Fruit fly (Drosophila melanogaster) whole organism, embryonic: ENCODE results near the gene MED18.
A peak's percentile ranks its signal among the peaks of the same experiment; 100 is the strongest.

Source experiments
- Ada2b ChIP-seq: fragments of 200-800 bp; sonication (Bioruptor generic); IDR thresholded peaks from 2 replicates; pipeline ENCODE4 v1.3.6; 2022; ENCODE audit warnings: missing biosample characterization, missing genetic modification characterization
- CG10274 ChIP-seq: fragments of 200-800 bp; sonication (Bioruptor generic); optimal IDR thresholded peaks from 3 replicates; lab custom pipeline; 2017; ENCODE audit warnings: missing biosample characterization, mild to moderate bottlenecking, missing genetic modification characterization
- CG10431 ChIP-seq: fragments of 200-800 bp; sonication (Bioruptor generic); optimal IDR thresholded peaks from 3 replicates; lab custom pipeline; 2018; ENCODE audit warnings: missing biosample characterization, mild to moderate bottlenecking, missing genetic modification characterization
- CG10654 ChIP-seq: fragments of 200-800 bp; sonication (Bioruptor generic); optimal IDR thresholded peaks from 2 replicates; lab custom pipeline; 2016; ENCODE audit warnings: missing biosample characterization, missing genetic modification characterization
- CG10959 ChIP-seq: fragments of 200-800 bp; sonication (Bioruptor generic); IDR thresholded peaks from 2 replicates; pipeline ENCODE4 v1.3.6; 2022; ENCODE audit warnings: missing biosample characterization, missing genetic modification characterization
- CG11456 ChIP-seq: fragments of 200-800 bp; sonication (Bioruptor generic); IDR thresholded peaks from 3 replicates; pipeline ENCODE4 v1.3.6; 2022; ENCODE audit warnings: missing biosample characterization, missing genetic modification characterization
- CG11504 ChIP-seq: fragments of 200-800 bp; sonication (Bioruptor generic); optimal IDR thresholded peaks from 3 replicates; lab custom pipeline; 2019; ENCODE audit warnings: missing biosample characterization, mild to moderate bottlenecking, missing genetic modification characterization, moderate library complexity
- CG11723 ChIP-seq: fragments of 200-800 bp; sonication (Bioruptor generic); optimal IDR thresholded peaks from 2 replicates; lab custom pipeline; 2017; ENCODE audit warnings: missing biosample characterization, mild to moderate bottlenecking, missing genetic modification characterization
- CG12942 ChIP-seq: fragments of 200-800 bp; sonication (Bioruptor generic); optimal IDR thresholded peaks from 3 replicates; lab custom pipeline; 2016; ENCODE audit warnings: missing biosample characterization, missing genetic modification characterization
- CG17328 ChIP-seq: fragments of 200-800 bp; sonication (Bioruptor generic); IDR thresholded peaks from 2 replicates; pipeline ENCODE4 v1.3.6; 2022; ENCODE audit warnings: missing biosample characterization, missing genetic modification characterization
- CG17568 ChIP-seq: fragments of 200-800 bp; sonication (Bioruptor generic); optimal IDR thresholded peaks from 2 replicates; lab custom pipeline; 2018; ENCODE audit warnings: missing biosample characterization, mild to moderate bottlenecking, missing genetic modification characterization, moderate library complexity
- CG2678 ChIP-seq: fragments of 200-800 bp; sonication (Bioruptor generic); optimal IDR thresholded peaks from 3 replicates; lab custom pipeline; 2019; ENCODE audit warnings: missing biosample characterization, mild to moderate bottlenecking, missing genetic modification characterization, moderate library complexity
- CG2875 ChIP-seq: fragments of 200-800 bp; sonication (Bioruptor generic); optimal IDR thresholded peaks from 2 replicates; lab custom pipeline; 2017; ENCODE audit warnings: missing biosample characterization, mild to moderate bottlenecking, missing genetic modification characterization, missing genetic modification reagents
- CG6683 ChIP-seq: fragments of 200-800 bp; sonication (Bioruptor generic); optimal IDR thresholded peaks from 2 replicates; lab custom pipeline; 2017; ENCODE audit warnings: missing biosample characterization, mild to moderate bottlenecking, missing genetic modification characterization, missing genetic modification reagents
- Camta ChIP-seq: fragments of 200-800 bp; sonication (Bioruptor generic); optimal IDR thresholded peaks from 2 replicates; lab custom pipeline; 2016; ENCODE audit warnings: missing biosample characterization, missing genetic modification characterization
- CkIIα-i1 ChIP-seq: fragments of 200-800 bp; sonication (Bioruptor generic); IDR thresholded peaks from 2 replicates; pipeline ENCODE4 v1.3.6; 2022; ENCODE audit warnings: missing biosample characterization, missing genetic modification characterization
- Dek ChIP-seq: fragments of 200-800 bp; sonication (Bioruptor generic); optimal IDR thresholded peaks from 3 replicates; lab custom pipeline; 2019; ENCODE audit warnings: missing biosample characterization, mild to moderate bottlenecking, missing genetic modification characterization, moderate library complexity
- E2f2 ChIP-seq: fragments of 200-800 bp; sonication (Bioruptor generic); IDR thresholded peaks from 2 replicates; pipeline ENCODE4 v1.3.6; 2022; ENCODE audit warnings: missing biosample characterization, missing genetic modification characterization
- Hr3 ChIP-seq: fragments of 200-800 bp; sonication (Bioruptor generic); optimal IDR thresholded peaks from 3 replicates; lab custom pipeline; 2016; ENCODE audit warnings: missing biosample characterization, missing genetic modification characterization
- Hr39 ChIP-seq: fragments of >200 bp; optimal IDR thresholded peaks from 2 replicates; lab custom pipeline; 2017
- MBD-R2 ChIP-seq: fragments of 200-800 bp; sonication (Bioruptor generic); IDR thresholded peaks from 2 replicates; pipeline ENCODE4 v1.3.6; 2022; ENCODE audit warnings: missing biosample characterization, missing genetic modification characterization
- Max ChIP-seq: fragments of 200-800 bp; sonication (Bioruptor generic); optimal IDR thresholded peaks from 2 replicates; lab custom pipeline; 2016; ENCODE audit warnings: missing biosample characterization, mild to moderate bottlenecking, missing genetic modification characterization
- Sox102F ChIP-seq: fragments of 200-800 bp; sonication (Bioruptor generic); optimal IDR thresholded peaks from 2 replicates; lab custom pipeline; 2018; ENCODE audit warnings: missing biosample characterization, mild to moderate bottlenecking, missing genetic modification characterization, moderate library complexity
- ac ChIP-seq: fragments of 200-800 bp; sonication (Bioruptor generic); optimal IDR thresholded peaks from 3 replicates; lab custom pipeline; 2017; ENCODE audit warnings: missing biosample characterization, mild to moderate bottlenecking, missing genetic modification characterization
- ato ChIP-seq: fragments of 200-800 bp; sonication (Bioruptor generic); IDR thresholded peaks from 2 replicates; pipeline ENCODE4 v1.3.6; 2022; ENCODE audit warnings: missing biosample characterization, missing genetic modification characterization; ENCODE audit not compliant: partially characterized antibody
- az2 ChIP-seq: fragments of 200-800 bp; sonication (Bioruptor generic); optimal IDR thresholded peaks from 3 replicates; lab custom pipeline; 2016; ENCODE audit warnings: missing biosample characterization, missing genetic modification characterization
- chn ChIP-seq: fragments of 200-800 bp; sonication (Bioruptor generic); optimal IDR thresholded peaks from 2 replicates; lab custom pipeline; 2016; ENCODE audit warnings: missing biosample characterization, missing genetic modification characterization
- dm ChIP-seq: fragments of 200-800 bp; sonication (Bioruptor generic); optimal IDR thresholded peaks from 3 replicates; lab custom pipeline; 2016; ENCODE audit warnings: missing biosample characterization, missing genetic modification characterization
- emc ChIP-seq: fragments of 200-800 bp; sonication (Bioruptor generic); optimal IDR thresholded peaks from 2 replicates; lab custom pipeline; 2016; ENCODE audit warnings: missing biosample characterization, missing genetic modification characterization
- exex ChIP-seq: fragments of 200-800 bp; sonication (Bioruptor generic); optimal IDR thresholded peaks from 4 replicates; lab custom pipeline; 2018; ENCODE audit warnings: missing biosample characterization, mild to moderate bottlenecking, missing genetic modification characterization, moderate library complexity
- gce ChIP-seq: fragments of 200-800 bp; sonication (Bioruptor generic); IDR thresholded peaks from 3 replicates; pipeline ENCODE4 v1.3.6; 2022; ENCODE audit warnings: missing biosample characterization, missing genetic modification characterization
- grau ChIP-seq: fragments of 200-800 bp; optimal IDR thresholded peaks from 3 replicates; lab custom pipeline; 2019; ENCODE audit warnings: missing biosample characterization, mild to moderate bottlenecking, missing genetic modification characterization, moderate library complexity
- gsb ChIP-seq: fragments of 200-800 bp; sonication (Bioruptor generic); IDR thresholded peaks from 2 replicates; pipeline ENCODE4 v1.3.6; 2022; ENCODE audit warnings: missing biosample characterization, missing genetic modification characterization
- hkb ChIP-seq, 2 experiments: fragments of 200-800 bp in 1 of 2; fragments of >200 bp in 1 of 2; sonication (Bioruptor generic) in 1 of 2; IDR thresholded peaks in 1 of 2; optimal IDR thresholded peaks in 1 of 2; 2 replicates each; pipeline versions ENCODE4 v1.3.6 to Lab custom; 2017 to 2022; ENCODE audit warnings: missing biosample characterization in 1 of 2, missing genetic modification characterization in 1 of 2
- ken ChIP-seq: fragments of 200-800 bp; sonication (Bioruptor generic); IDR thresholded peaks from 3 replicates; pipeline ENCODE4 v1.3.6; 2022; ENCODE audit warnings: missing biosample characterization, missing genetic modification characterization
- knrl ChIP-seq: fragments of 200-800 bp; sonication (Bioruptor generic); IDR thresholded peaks from 3 replicates; pipeline ENCODE4 v1.3.6; 2022; ENCODE audit warnings: missing biosample characterization, missing genetic modification characterization; ENCODE audit not compliant: partially characterized antibody
- lilli ChIP-seq: fragments of 200-800 bp; sonication (Bioruptor generic); optimal IDR thresholded peaks from 3 replicates; lab custom pipeline; 2016; ENCODE audit warnings: missing biosample characterization, missing genetic modification characterization
- lola ChIP-seq, 3 experiments: fragments of >200 bp in 2 of 3; fragments of 200-800 bp in 1 of 3; sonication (Bioruptor generic) in 1 of 3; optimal IDR thresholded peaks; 2 replicates each; lab custom pipeline; 2017 to 2019; ENCODE audit warnings: missing biosample characterization in 3 of 3, missing genetic modification characterization in 3 of 3, mild to moderate bottlenecking in 1 of 3, moderate library complexity in 1 of 3
- lov ChIP-seq, 2 experiments: fragments of 200-800 bp in 1 of 2; fragments of >200 bp in 1 of 2; sonication (Bioruptor generic) in 1 of 2; IDR thresholded peaks in 1 of 2; optimal IDR thresholded peaks in 1 of 2; 2 replicates in 1 of 2; 3 replicates in 1 of 2; pipeline versions ENCODE4 v1.3.6 to Lab custom; 2017 to 2022; ENCODE audit warnings: missing biosample characterization in 1 of 2, missing genetic modification characterization in 1 of 2
- peb ChIP-seq: fragments of 200-800 bp; sonication (Bioruptor generic); IDR thresholded peaks from 2 replicates; pipeline ENCODE4 v1.3.6; 2022; ENCODE audit warnings: missing biosample characterization, missing genetic modification characterization
- phol ChIP-seq: fragments of 200-800 bp; sonication (Bioruptor generic); optimal IDR thresholded peaks from 3 replicates; lab custom pipeline; 2018; ENCODE audit warnings: missing biosample characterization, mild to moderate bottlenecking, missing genetic modification characterization, moderate library complexity
- prd ChIP-seq, 3 experiments: fragments of >200 bp in 2 of 3; fragments of 200-800 bp in 1 of 3; sonication (Bioruptor generic) in 1 of 3; optimal IDR thresholded peaks in 2 of 3; IDR thresholded peaks in 1 of 3; 2 replicates in 2 of 3; 3 replicates in 1 of 3; pipeline versions ENCODE4 v1.3.6 to Lab custom; 2017 to 2022; ENCODE audit warnings: missing biosample characterization in 1 of 3, missing genetic modification characterization in 1 of 3
- salm ChIP-seq: fragments of 200-800 bp; sonication (Bioruptor generic); optimal IDR thresholded peaks from 2 replicates; lab custom pipeline; 2018; ENCODE audit warnings: missing biosample characterization, mild to moderate bottlenecking, missing genetic modification characterization
- sc ChIP-seq, 3 experiments: fragments of >200 bp in 2 of 3; fragments of 200-800 bp in 1 of 3; sonication (Bioruptor generic) in 1 of 3; optimal IDR thresholded peaks; 2 replicates in 2 of 3; 3 replicates in 1 of 3; lab custom pipeline; 2017; ENCODE audit warnings: mild to moderate bottlenecking in 1 of 3, missing biosample characterization in 1 of 3, missing genetic modification characterization in 1 of 3, missing genetic modification reagents in 1 of 3
- sima ChIP-seq: fragments of 200-800 bp; sonication (Bioruptor generic); optimal IDR thresholded peaks from 2 replicates; lab custom pipeline; 2016; ENCODE audit warnings: missing biosample characterization, missing genetic modification characterization
- toy ChIP-seq: fragments of 200-800 bp; sonication (Bioruptor generic); IDR thresholded peaks from 2 replicates; pipeline ENCODE4 v1.3.6; 2022; ENCODE audit warnings: missing biosample characterization, missing genetic modification characterization
- tup ChIP-seq: fragments of 200-800 bp; sonication (Bioruptor generic); optimal IDR thresholded peaks from 2 replicates; lab custom pipeline; 2016; ENCODE audit warnings: missing biosample characterization, mild to moderate bottlenecking, missing genetic modification characterization, moderate library complexity
- wek ChIP-seq: fragments of 200-800 bp; sonication (Bioruptor generic); optimal IDR thresholded peaks from 3 replicates; lab custom pipeline; 2018; ENCODE audit warnings: missing biosample characterization, mild to moderate bottlenecking, missing genetic modification characterization, moderate library complexity

Gene MED18

dm6 chrX:1879606-1880110 lies 13.9 kb downstream of the MED18 start, which contains the start of gene CG14818 (continued):
- TF ChIP-seq sima (GFP tag; lab: Kevin White, UChicago) (no peak), CkIIα-i1 (GFP tag; lab: Robert Waterston, UW) (no peak), toy (GFP tag; lab: Robert Waterston, UW) (no peak), CG11456 (GFP tag; lab: Robert Waterston, UW) (peak; percentile 72; the same call in 1 of the 3 replicates), MBD-R2 (GFP tag; lab: Robert Waterston, UW) (peak; percentile 55), CG11504 (tag; lab: Kevin White, UChicago) (no peak), hkb (optimal IDR thresholded peaks at IDR 0.05; lab: Kevin White, UChicago) (no peak), hkb (GFP tag; IDR thresholded peaks at IDR 0.05; lab: Robert Waterston, UW) (no peak), Hr3 (peak; percentile 20), prd (optimal IDR thresholded peaks at IDR 0.05; lab: Kevin White, UChicago) (no peak), prd (GFP tag; IDR thresholded peaks at IDR 0.05; lab: Robert Waterston, UW) (peak; percentile 73; the same call in 2 of the 3 replicates), phol (tag; lab: Kevin White, UChicago) (peak; percentile 63), gsb (peak; percentile 44; the same call in 1 of the 2 replicates), CG11723 (GFP tag; lab: Kevin White, UChicago) (no peak), CG17568 (GFP tag; lab: Kevin White, UChicago) (no peak), tup (GFP tag; lab: Kevin White, UChicago) (no peak), CG6683 (GFP tag; lab: Kevin White, UChicago) (no peak), exex (tag; lab: Kevin White, UChicago) (no peak), az2 (GFP tag; lab: Kevin White, UChicago) (peak; percentile 42), CG2875 (no peak), chn (peak; percentile 53), dm (GFP tag; lab: Kevin White, UChicago) (peak; percentile 25), knrl (peak; percentile 89), CG17328 (peak; percentile 58), lola (GFP tag; optimal IDR thresholded peaks at IDR 0.05; lab: Kevin White, UChicago) (peak in 1 of 3 experiments; percentile 46), CG10959 (GFP tag; lab: Robert Waterston, UW) (peak; percentile 33; the same call in 1 of the 2 replicates), Hr39 (lab: Kevin White, UChicago) (no peak), gce (GFP tag; lab: Robert Waterston, UW) (no peak), peb (GFP tag; lab: Robert Waterston, UW) (peak; percentile 29; the same call in 1 of the 2 replicates), sc (optimal IDR thresholded peaks at IDR 0.05; lab: Kevin White, UChicago) (no peak), sc (GFP tag; optimal IDR thresholded peaks at IDR 0.05; lab: Kevin White, UChicago) (no peak), Max (GFP tag; lab: Kevin White, UChicago) (no peak), CG10274 (no peak), CG2678 (tag; lab: Kevin White, UChicago) (peak; percentile 72), Sox102F (GFP tag; lab: Kevin White, UChicago) (no peak), E2f2 (GFP tag; lab: Robert Waterston, UW) (peak; percentile 29), CG12942 (GFP tag; lab: Kevin White, UChicago) (peak; percentile 36), ato (GFP tag; lab: Robert Waterston, UW) (peak; percentile 46; the same call in 1 of the 2 replicates), lov (optimal IDR thresholded peaks at IDR 0.05; lab: Kevin White, UChicago) (no peak), lov (GFP tag; IDR thresholded peaks at IDR 0.05; lab: Robert Waterston, UW) (no peak), ken (GFP tag; lab: Robert Waterston, UW) (peak; percentile 67; the same call in 2 of the 3 replicates), emc (GFP tag; lab: Kevin White, UChicago) (peak; percentile 12), lilli (GFP tag; lab: Kevin White, UChicago) (peak; percentile 72), CG10654 (peak; percentile 55), wek (GFP tag; lab: Kevin White, UChicago) (peak; percentile 81), grau (tag; lab: Kevin White, UChicago) (peak; percentile 51), salm (tag; lab: Kevin White, UChicago) (no peak), Dek (peak; percentile 29), CG10431 (no peak), ac (no peak), Ada2b (GFP tag; lab: Robert Waterston, UW) (peak; percentile 60), Camta (GFP tag; lab: Kevin White, UChicago) (peak; percentile 64)
